Worm (Caenorhabditis elegans) whole organism, early embryonic: ENCODE results near the gene W09H1.4.

Source experiments
- ama-1 ChIP-seq: fragments of 150-350 bp; optimal IDR thresholded peaks from 2 replicates; lab custom pipeline; 2014
- flt-1 ChIP-seq: fragments of 200-800 bp; sonication (Bioruptor generic); IDR thresholded peaks from 2 replicates; pipeline ENCODE4 v1.3.6; 2022; ENCODE audit warnings: missing genetic modification characterization, missing compliant biosample characterization
- hnd-1 ChIP-seq: sonication (generic microtip); optimal IDR thresholded peaks from 2 replicates; lab custom pipeline; 2016; ENCODE audit warnings: missing genetic modification characterization, missing compliant biosample characterization
- pes-1 ChIP-seq: fragments of 200-800 bp; sonication (Bioruptor generic); IDR thresholded peaks from 2 replicates; pipeline ENCODE4 v1.3.6; 2022; ENCODE audit warnings: missing genetic modification reagents, missing genetic modification characterization, missing compliant biosample characterization
- tbx-11 ChIP-seq: fragments of 200-800 bp; sonication (Bioruptor generic); IDR thresholded peaks from 2 replicates; pipeline ENCODE4 v1.3.6; 2022; ENCODE audit warnings: missing genetic modification characterization, missing compliant biosample characterization
- tbx-37 ChIP-seq: fragments of 200-800 bp; sonication (Bioruptor generic); conservative IDR thresholded peaks from 2 replicates; pipeline ENCODE4 v1.3.6; 2022; ENCODE audit warnings: missing genetic modification reagents, missing genetic modification characterization, missing compliant biosample characterization

DNA sequence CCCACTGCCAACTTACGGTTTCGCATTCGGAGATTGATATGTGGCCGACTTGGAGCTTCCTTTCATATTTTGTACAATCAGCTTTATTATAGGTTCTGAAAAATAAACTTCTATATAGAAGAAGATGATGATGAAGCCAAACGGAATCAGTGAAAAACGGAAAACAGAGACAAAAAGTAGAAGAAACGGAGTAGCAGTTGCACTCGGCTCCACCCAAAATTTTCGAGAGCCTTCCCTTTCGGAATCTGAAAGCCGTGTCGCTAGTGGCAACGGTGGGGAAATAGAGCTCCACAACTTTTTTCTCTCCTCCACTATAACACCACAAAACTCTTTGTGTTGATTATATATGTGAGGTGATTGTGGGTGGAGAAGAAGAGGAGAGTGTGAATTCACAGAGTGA, 1.9 kb upstream of the W09H1.4 start, which contains the start of gene W09H1.1:
- TF ChIP-seq ama-1 (lab: Kevin White, UChicago) (no peak), flt-1 (GFP tag; lab: Robert Waterston, UW) (no peak), tbx-37 (no peak), tbx-11 (GFP tag; lab: Robert Waterston, UW) (no peak), pes-1 (GFP tag; lab: Robert Waterston, UW) (no peak), hnd-1 (tag; lab: Kevin White, UChicago) (no peak)
